Worm (Caenorhabditis elegans) whole organism, L2 larva: ENCODE measurements around the gene F08F8.6.

Experiments
- C34F6.9 ChIP-seq: fragments of 150-350 bp; optimal IDR thresholded peaks from 2 replicates; lab custom pipeline; 2014; ENCODE audit warnings: missing biosample characterization, missing genetic modification characterization
- R02D3.7 ChIP-seq: fragments of 150-350 bp; optimal IDR thresholded peaks from 2 replicates; lab custom pipeline; 2014; ENCODE audit warnings: missing biosample characterization, missing genetic modification characterization
- Y55F3AM.14 ChIP-seq: fragments of 200-800 bp; sonication (Bioruptor generic); optimal IDR thresholded peaks from 2 replicates; lab custom pipeline; 2018; ENCODE audit warnings: mild to moderate bottlenecking, missing genetic modification characterization, missing compliant biosample characterization
- aly-2 ChIP-seq: fragments of 150-350 bp; optimal IDR thresholded peaks from 2 replicates; lab custom pipeline; 2014; ENCODE audit warnings: missing biosample characterization, missing genetic modification characterization
- blmp-1 ChIP-seq: sonication (generic microtip); optimal IDR thresholded peaks from 2 replicates; lab custom pipeline; 2017; ENCODE audit warnings: missing genetic modification characterization, mild to moderate bottlenecking, missing compliant biosample characterization, antibody characterized with exemption, moderate library complexity; ENCODE audit not compliant: insufficient read depth
- ceh-16 ChIP-seq: fragments of 150-350 bp; optimal IDR thresholded peaks from 2 replicates; lab custom pipeline; 2014; ENCODE audit warnings: missing biosample characterization, missing genetic modification characterization
- crh-2 ChIP-seq: sonication (generic microtip); optimal IDR thresholded peaks from 2 replicates; lab custom pipeline; 2017; ENCODE audit warnings: missing biosample characterization, missing genetic modification characterization
- dmd-4 ChIP-seq: sonication (generic microtip); optimal IDR thresholded peaks from 2 replicates; lab custom pipeline; 2017; ENCODE audit warnings: missing biosample characterization, missing genetic modification characterization
- egl-27 ChIP-seq: sonication (generic microtip); optimal IDR thresholded peaks from 3 replicates; lab custom pipeline; 2017; ENCODE audit warnings: missing biosample characterization, missing genetic modification reagents, missing genetic modification characterization
- elt-1 ChIP-seq: fragments of 150-350 bp; optimal IDR thresholded peaks from 2 replicates; lab custom pipeline; 2014; ENCODE audit warnings: missing biosample characterization, missing genetic modification characterization
- fos-1 ChIP-seq: fragments of 150-350 bp; optimal IDR thresholded peaks from 2 replicates; lab custom pipeline; 2014; ENCODE audit warnings: missing biosample characterization, missing genetic modification characterization
- gmeb-1 ChIP-seq: fragments of 150-350 bp; optimal IDR thresholded peaks from 2 replicates; lab custom pipeline; 2014; ENCODE audit warnings: missing biosample characterization, missing genetic modification characterization
- lin-13 ChIP-seq: fragments of 150-350 bp; optimal IDR thresholded peaks from 2 replicates; lab custom pipeline; 2014; ENCODE audit warnings: missing biosample characterization, missing genetic modification reagents, missing genetic modification characterization
- lsy-2 ChIP-seq, 2 experiments: fragments of 150-350 bp in 1 of 2; sonication (generic microtip) in 1 of 2; optimal IDR thresholded peaks; 2 replicates each; lab custom pipeline; 2014 to 2017; ENCODE audit warnings: missing biosample characterization in 2 of 2, missing genetic modification characterization in 2 of 2
- mbf-1 ChIP-seq: sonication (generic microtip); optimal IDR thresholded peaks from 2 replicates; lab custom pipeline; 2017; ENCODE audit warnings: missing biosample characterization, missing genetic modification characterization
- mdl-1 ChIP-seq, 2 experiments: fragments of 150-350 bp in 1 of 2; sonication (generic microtip) in 1 of 2; optimal IDR thresholded peaks; 2 replicates each; lab custom pipeline; 2017; ENCODE audit warnings: missing biosample characterization in 2 of 2, missing genetic modification characterization in 2 of 2
- nhr-10 ChIP-seq: sonication (generic microtip); optimal IDR thresholded peaks from 2 replicates; lab custom pipeline; 2017; ENCODE audit warnings: missing biosample characterization, missing genetic modification characterization
- nhr-12 ChIP-seq: fragments of 150-350 bp; optimal IDR thresholded peaks from 2 replicates; lab custom pipeline; 2014; ENCODE audit warnings: missing biosample characterization, missing genetic modification characterization
- nhr-129 ChIP-seq: fragments of 150-350 bp; optimal IDR thresholded peaks from 2 replicates; lab custom pipeline; 2014; ENCODE audit warnings: missing biosample characterization, missing genetic modification characterization
- nhr-21 ChIP-seq: fragments of 150-350 bp; optimal IDR thresholded peaks from 2 replicates; lab custom pipeline; 2014; ENCODE audit warnings: missing biosample characterization, missing genetic modification characterization
- nhr-23 ChIP-seq: fragments of 150-350 bp; optimal IDR thresholded peaks from 2 replicates; lab custom pipeline; 2014; ENCODE audit warnings: missing biosample characterization, missing genetic modification reagents, missing genetic modification characterization
- nhr-25 ChIP-seq: fragments of 150-350 bp; sonication (generic microtip); optimal IDR thresholded peaks from 3 replicates; lab custom pipeline; 2014; ENCODE audit warnings: missing biosample characterization, missing genetic modification characterization
- nhr-6 ChIP-seq: fragments of 150-350 bp; optimal IDR thresholded peaks from 2 replicates; lab custom pipeline; 2014; ENCODE audit warnings: missing biosample characterization, missing genetic modification characterization
- sem-4 ChIP-seq: fragments of 150-350 bp; optimal IDR thresholded peaks from 2 replicates; lab custom pipeline; 2014; ENCODE audit warnings: missing biosample characterization, missing genetic modification reagents, missing genetic modification characterization
- sma-3 ChIP-seq: sonication (generic microtip); optimal IDR thresholded peaks from 2 replicates; lab custom pipeline; 2016; ENCODE audit warnings: missing genetic modification reagents, missing genetic modification characterization, missing compliant biosample characterization
- sma-9 ChIP-seq, 2 experiments: fragments of 150-350 bp in 1 of 2; sonication (generic microtip) in 1 of 2; optimal IDR thresholded peaks; 2 replicates each; lab custom pipeline; 2014 to 2016; ENCODE audit warnings: missing genetic modification characterization in 2 of 2, mild to moderate bottlenecking in 1 of 2, missing biosample characterization in 1 of 2, missing compliant biosample characterization in 1 of 2, missing genetic modification reagents in 1 of 2, moderate library complexity in 1 of 2
- unc-39 ChIP-seq: fragments of 150-350 bp; optimal IDR thresholded peaks from 2 replicates; lab custom pipeline; 2014; ENCODE audit warnings: missing biosample characterization, missing genetic modification characterization
- zag-1 ChIP-seq: fragments of 150-350 bp; optimal IDR thresholded peaks from 2 replicates; lab custom pipeline; 2014; ENCODE audit warnings: missing biosample characterization, missing genetic modification characterization
- ztf-11 ChIP-seq: sonication (generic microtip); optimal IDR thresholded peaks from 2 replicates; lab custom pipeline; 2017; ENCODE audit warnings: missing biosample characterization, missing genetic modification characterization

Gene F08F8.6

ce11 chrIII:7300169-7300568 lies 43.3 kb upstream of the F08F8.6 start:
- TF ChIP-seq nhr-21 (tag; lab: Kevin White, UChicago) (peak; percentile 84), lsy-2 (tag; optimal IDR thresholded peaks at IDR 0.05; lab: Kevin White, UChicago) (peak in 1 of 2 experiments; percentile 71), fos-1 (tag; lab: Kevin White, UChicago) (peak; percentile 21), nhr-6 (tag; lab: Kevin White, UChicago) (peak; percentile 51), ceh-16 (tag; lab: Kevin White, UChicago) (peak; percentile 67), crh-2 (tag; lab: Kevin White, UChicago) (peak; percentile 63), nhr-129 (tag; lab: Kevin White, UChicago) (peak; percentile 58), mbf-1 (tag; lab: Kevin White, UChicago) (no peak), unc-39 (tag; lab: Kevin White, UChicago) (no peak), nhr-23 (tag; lab: Kevin White, UChicago) (peak; percentile 24), lin-13 (GFP tag; lab: Kevin White, UChicago) (no peak), sem-4 (no peak), mdl-1 (tag; optimal IDR thresholded peaks at IDR 0.05; lab: Kevin White, UChicago) (peak in 1 of 2 experiments; percentile 32), blmp-1 (tag; lab: Kevin White, UChicago) (peak; percentile 72), elt-1 (tag; lab: Kevin White, UChicago) (peak; percentile 37), aly-2 (tag; lab: Kevin White, UChicago) (no peak), nhr-25 (tag; lab: Kevin White, UChicago) (peak; percentile 89), sma-3 (GFP tag; lab: Kevin White, UChicago) (peak; percentile 98), C34F6.9 (tag; lab: Kevin White, UChicago) (no peak), sma-9 (GFP tag; optimal IDR thresholded peaks at IDR 0.05; lab: Kevin White, UChicago) (peak; percentile 83), sma-9 (tag; optimal IDR thresholded peaks at IDR 0.05; lab: Kevin White, UChicago) (no peak), nhr-12 (tag; lab: Kevin White, UChicago) (no peak)

ce11 chrIII:7300763-7301162 lies 42.7 kb upstream of the F08F8.6 start:
- TF ChIP-seq nhr-129 (tag; lab: Kevin White, UChicago) (peak; percentile 9), nhr-21 (tag; lab: Kevin White, UChicago) (no peak), zag-1 (tag; lab: Kevin White, UChicago) (no peak), sma-9 (GFP tag; optimal IDR thresholded peaks at IDR 0.05; lab: Kevin White, UChicago) (peak; percentile 41), sma-9 (tag; optimal IDR thresholded peaks at IDR 0.05; lab: Kevin White, UChicago) (no peak), R02D3.7 (tag; lab: Kevin White, UChicago) (no peak), elt-1 (tag; lab: Kevin White, UChicago) (no peak), nhr-25 (tag; lab: Kevin White, UChicago) (peak; percentile 43)
- TF ChIP-seq, all 48 proteins: peak for 3

ce11 chrIII:7301668-7302067 lies 41.8 kb upstream of the F08F8.6 start:
- TF ChIP-seq ztf-11 (no peak), sma-9 (GFP tag; optimal IDR thresholded peaks at IDR 0.05; lab: Kevin White, UChicago) (peak; percentile 27), sma-9 (tag; optimal IDR thresholded peaks at IDR 0.05; lab: Kevin White, UChicago) (no peak), nhr-25 (tag; lab: Kevin White, UChicago) (peak; percentile 7), ceh-16 (tag; lab: Kevin White, UChicago) (peak; percentile 33), nhr-10 (tag; lab: Kevin White, UChicago) (no peak), elt-1 (tag; lab: Kevin White, UChicago) (peak; percentile 43)

- TF ChIP-seq lsy-2 (tag; optimal IDR thresholded peaks at IDR 0.05; lab: Kevin White, UChicago) (peak in 1 of 2 experiments; percentile 33), elt-1 (tag; lab: Kevin White, UChicago) (peak; percentile 85), gmeb-1 (tag; lab: Kevin White, UChicago) (peak; percentile 27), egl-27 (tag; lab: Kevin White, UChicago) (no peak), sma-3 (GFP tag; lab: Kevin White, UChicago) (peak; percentile 61), blmp-1 (tag; lab: Kevin White, UChicago) (peak; percentile 26), nhr-129 (tag; lab: Kevin White, UChicago) (peak; percentile 5), mdl-1 (tag; optimal IDR thresholded peaks at IDR 0.05; lab: Kevin White, UChicago) (peak in 1 of 2 experiments; percentile 22), ceh-16 (tag; lab: Kevin White, UChicago) (no peak), dmd-4 (tag; lab: Kevin White, UChicago) (no peak), nhr-21 (tag; lab: Kevin White, UChicago) (peak; percentile 61), sma-9 (GFP tag; optimal IDR thresholded peaks at IDR 0.05; lab: Kevin White, UChicago) (peak; percentile 34), sma-9 (tag; optimal IDR thresholded peaks at IDR 0.05; lab: Kevin White, UChicago) (no peak)
Measured at ce11 chrIII:7304961-7305648, 38.4 kb upstream of the F08F8.6 start.

ce11 chrIII:7305649-7305977 lies 37.9 kb upstream of the F08F8.6 start:
- TF ChIP-seq Y55F3AM.14: no peak
- TF ChIP-seq fos-1 (tag; lab: Kevin White, UChicago): peak; percentile 19
- peak; percentile 9 for TF ChIP-seq egl-27 (tag; lab: Kevin White, UChicago)
- peak; percentile 93 for TF ChIP-seq sma-3 (GFP tag; lab: Kevin White, UChicago)
- TF ChIP-seq sma-9 (GFP tag; optimal IDR thresholded peaks at IDR 0.05; lab: Kevin White, UChicago): peak; percentile 37
- TF ChIP-seq sma-9 (tag; optimal IDR thresholded peaks at IDR 0.05; lab: Kevin White, UChicago): no peak
- peak; percentile 73 for TF ChIP-seq nhr-21 (tag; lab: Kevin White, UChicago)
- no peak for TF ChIP-seq C34F6.9 (tag; lab: Kevin White, UChicago)
